Fruit fly (Drosophila melanogaster) whole organism, wandering third instar larva: ENCODE measurements around the gene CG9119.

Experiments used
- Abd-B ChIP-seq: fragments of >200 bp; optimal IDR thresholded peaks from 2 replicates; lab custom pipeline; 2017; ENCODE audit warnings: missing biosample characterization, missing genetic modification characterization
- CrebA ChIP-seq: fragments of 200-800 bp; sonication (Bioruptor generic); optimal IDR thresholded peaks from 2 replicates; lab custom pipeline; 2016; ENCODE audit warnings: missing biosample characterization, mild to moderate bottlenecking, missing genetic modification characterization, borderline replicate concordance
- Dfd ChIP-seq: fragments of >200 bp; optimal IDR thresholded peaks from 2 replicates; lab custom pipeline; 2017; ENCODE audit warnings: missing biosample characterization, missing genetic modification characterization
- Dif ChIP-seq: fragments of 200-275, 200-300 bp; sonication (Bioruptor generic); optimal IDR thresholded peaks from 2 replicates; lab custom pipeline; 2018; ENCODE audit warnings: missing biosample characterization, missing genetic modification characterization; ENCODE audit not compliant: partially characterized antibody
- GATAd ChIP-seq: sonication (Bioruptor generic); optimal IDR thresholded peaks from 2 replicates; lab custom pipeline; 2016; ENCODE audit warnings: missing biosample characterization, missing genetic modification characterization
- HLH106 ChIP-seq: fragments of 200-800 bp; optimal IDR thresholded peaks from 3 replicates; lab custom pipeline; 2019; ENCODE audit warnings: missing biosample characterization, mild to moderate bottlenecking, missing genetic modification characterization, moderate library complexity
- Hnf4 ChIP-seq: fragments of 200-800 bp; sonication (Bioruptor generic); optimal IDR thresholded peaks from 2 replicates; lab custom pipeline; 2016; ENCODE audit warnings: missing biosample characterization, mild to moderate bottlenecking, missing genetic modification characterization
- Hr78 ChIP-seq: fragments of >200 bp; optimal IDR thresholded peaks from 2 replicates; lab custom pipeline; 2017; ENCODE audit warnings: missing biosample characterization, missing genetic modification characterization
- Hr83 ChIP-seq: fragments of 200-300 bp; sonication (Bioruptor generic); optimal IDR thresholded peaks from 2 replicates; lab custom pipeline; 2016; ENCODE audit warnings: missing biosample characterization, mild to moderate bottlenecking, missing genetic modification characterization, moderate library complexity; ENCODE audit not compliant: poor library complexity, severe bottlenecking
- Mio ChIP-seq: sonication (Bioruptor generic); optimal IDR thresholded peaks from 2 replicates; lab custom pipeline; 2016; ENCODE audit warnings: missing biosample characterization, missing genetic modification characterization
- N ChIP-seq: fragments of >200 bp; optimal IDR thresholded peaks from 2 replicates; lab custom pipeline; 2018; ENCODE audit warnings: missing biosample characterization, missing external identifiers, missing genetic modification characterization
- OdsH ChIP-seq: fragments of 200-800 bp; sonication (Bioruptor generic); optimal IDR thresholded peaks from 2 replicates; lab custom pipeline; 2016; ENCODE audit warnings: missing biosample characterization, mild to moderate bottlenecking, missing genetic modification characterization
- Rel ChIP-seq, 2 experiments: fragments of 200-800 bp; sonication (Bioruptor generic) in 1 of 2; optimal IDR thresholded peaks; 2 replicates in 1 of 2; 3 replicates in 1 of 2; lab custom pipeline; 2016 to 2019; ENCODE audit warnings: mild to moderate bottlenecking in 2 of 2, missing biosample characterization in 2 of 2, missing genetic modification characterization in 2 of 2, moderate library complexity in 1 of 2
- Sp1 ChIP-seq: fragments of 200-800 bp; sonication (Bioruptor generic); optimal IDR thresholded peaks from 3 replicates; lab custom pipeline; 2019; ENCODE audit warnings: missing biosample characterization, mild to moderate bottlenecking, missing genetic modification characterization, moderate library complexity
- Vsx2 ChIP-seq: fragments of 200-300, 225-300 bp; sonication (Bioruptor generic); optimal IDR thresholded peaks from 2 replicates; lab custom pipeline; 2018; ENCODE audit warnings: missing biosample characterization, missing genetic modification characterization; ENCODE audit not compliant: partially characterized antibody
- brk ChIP-seq: fragments of 200-800 bp; sonication (Bioruptor generic); optimal IDR thresholded peaks from 2 replicates; lab custom pipeline; 2016; ENCODE audit warnings: missing biosample characterization, mild to moderate bottlenecking, missing genetic modification characterization
- dl ChIP-seq, 2 experiments: fragments of 175-275, 200-275 bp in 1 of 2; fragments of 200-275 bp in 1 of 2; sonication (Bioruptor generic); optimal IDR thresholded peaks; lab custom pipeline; 2018; ENCODE audit warnings: mild to moderate bottlenecking in 2 of 2, missing biosample characterization in 2 of 2, missing genetic modification characterization in 2 of 2, moderate library complexity in 2 of 2; ENCODE audit not compliant: partially characterized antibody in 2 of 2, insufficient read depth in 1 of 2
- dmrt93B ChIP-seq: fragments of 200-800 bp; sonication (Bioruptor generic); optimal IDR thresholded peaks from 2 replicates; lab custom pipeline; 2018; ENCODE audit warnings: missing biosample characterization, mild to moderate bottlenecking, missing genetic modification characterization
- dsf ChIP-seq: sonication (Bioruptor generic); optimal IDR thresholded peaks from 2 replicates; lab custom pipeline; 2016; ENCODE audit warnings: missing biosample characterization, missing genetic modification characterization, borderline replicate concordance
- ey ChIP-seq: fragments of 200-800 bp; sonication (Bioruptor generic); optimal IDR thresholded peaks from 2 replicates; lab custom pipeline; 2016; ENCODE audit warnings: missing biosample characterization, missing genetic modification characterization
- foxo ChIP-seq, 2 experiments: fragments of 200-800 bp; sonication (Bioruptor generic); optimal IDR thresholded peaks; 2 replicates in 1 of 2; 3 replicates in 1 of 2; lab custom pipeline; 2016 to 2017; ENCODE audit warnings: missing biosample characterization in 2 of 2, missing genetic modification characterization in 2 of 2
- fru ChIP-seq: fragments of 200-800 bp; sonication (Bioruptor generic); optimal IDR thresholded peaks from 3 replicates; lab custom pipeline; 2016; ENCODE audit warnings: missing biosample characterization, mild to moderate bottlenecking, missing genetic modification characterization
- jim ChIP-seq: fragments of 175-275, 200-325 bp; sonication (Bioruptor generic); optimal IDR thresholded peaks from 2 replicates; lab custom pipeline; 2016; ENCODE audit warnings: missing biosample characterization, mild to moderate bottlenecking, missing genetic modification characterization
- lola ChIP-seq: fragments of >200 bp; optimal IDR thresholded peaks from 2 replicates; lab custom pipeline; 2017; ENCODE audit warnings: missing biosample characterization, missing genetic modification characterization
- psq ChIP-seq: fragments of 200-800 bp; sonication (Bioruptor generic); optimal IDR thresholded peaks from 3 replicates; lab custom pipeline; 2017; ENCODE audit warnings: missing biosample characterization, mild to moderate bottlenecking, missing genetic modification characterization, moderate library complexity
- rgr ChIP-seq: fragments of 200-800 bp; sonication (Bioruptor generic); optimal IDR thresholded peaks from 3 replicates; lab custom pipeline; 2016; ENCODE audit warnings: missing biosample characterization, mild to moderate bottlenecking, missing genetic modification characterization
- sv ChIP-seq: fragments of 200-800 bp; sonication (Bioruptor generic); optimal IDR thresholded peaks from 3 replicates; lab custom pipeline; 2016; ENCODE audit warnings: missing biosample characterization, missing genetic modification characterization
- usp ChIP-seq: fragments of >200 bp; optimal IDR thresholded peaks from 2 replicates; lab custom pipeline; 2017; ENCODE audit warnings: missing biosample characterization, missing genetic modification characterization
- woc ChIP-seq: sonication (Bioruptor generic); optimal IDR thresholded peaks from 2 replicates; lab custom pipeline; 2016; ENCODE audit warnings: missing biosample characterization, mild to moderate bottlenecking, missing genetic modification characterization

Gene CG9119

DNA sequence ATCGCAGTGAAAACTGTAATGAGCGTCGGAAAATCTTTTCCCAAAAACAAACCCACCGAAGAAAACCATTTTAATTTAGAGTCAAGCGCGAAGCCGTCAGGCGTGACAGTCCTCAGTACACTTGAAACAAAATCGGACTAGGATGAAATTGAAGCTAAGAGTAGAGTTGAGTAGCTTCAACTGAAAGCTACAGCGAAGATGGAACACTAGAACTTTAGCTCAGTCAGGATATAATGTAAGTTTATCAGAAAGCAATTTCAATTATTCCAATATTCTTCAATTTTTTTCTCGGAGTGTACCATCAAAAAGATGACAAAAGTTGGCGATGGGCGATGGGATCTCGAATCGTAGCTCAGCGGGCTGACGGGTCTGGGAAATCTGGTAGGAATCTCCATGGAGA lies 11.9 kb upstream of the CG9119 start:
- TF ChIP-seq psq (GFP tag; lab: Kevin White, UChicago) (no peak), rgr (GFP tag; lab: Kevin White, UChicago) (no peak), Rel (GFP tag; optimal IDR thresholded peaks at IDR 0.05; lab: Kevin White, UChicago) (no peak), Rel (tag; optimal IDR thresholded peaks at IDR 0.05; lab: Kevin White, UChicago) (no peak), dl (GFP tag; optimal IDR thresholded peaks at IDR 0.05; lab: Kevin White, UChicago; ENCODE audit: insufficient read depth in 1 of 2, partially characterized antibody in 2 of 2) (no peak), Hnf4 (GFP tag; lab: Kevin White, UChicago) (no peak), Dif (GFP tag; lab: Kevin White, UChicago) (no peak), Vsx2 (GFP tag; lab: Kevin White, UChicago) (no peak), Hr83 (GFP tag; lab: Kevin White, UChicago) (no peak), fru (GFP tag; lab: Kevin White, UChicago) (no peak), GATAd (GFP tag; lab: Kevin White, UChicago) (no peak), CrebA (GFP tag; lab: Kevin White, UChicago) (no peak), usp (GFP tag; lab: Kevin White, UChicago) (no peak), Hr78 (GFP tag; lab: Kevin White, UChicago) (no peak), sv (GFP tag; lab: Kevin White, UChicago) (no peak), foxo (GFP tag; optimal IDR thresholded peaks at IDR 0.05; lab: Kevin White, UChicago) (no peak), dmrt93B (no peak), jim (GFP tag; lab: Kevin White, UChicago) (no peak), woc (GFP tag; lab: Kevin White, UChicago) (no peak)
- TF ChIP-seq, all 38 proteins: peak for 0

DNA sequence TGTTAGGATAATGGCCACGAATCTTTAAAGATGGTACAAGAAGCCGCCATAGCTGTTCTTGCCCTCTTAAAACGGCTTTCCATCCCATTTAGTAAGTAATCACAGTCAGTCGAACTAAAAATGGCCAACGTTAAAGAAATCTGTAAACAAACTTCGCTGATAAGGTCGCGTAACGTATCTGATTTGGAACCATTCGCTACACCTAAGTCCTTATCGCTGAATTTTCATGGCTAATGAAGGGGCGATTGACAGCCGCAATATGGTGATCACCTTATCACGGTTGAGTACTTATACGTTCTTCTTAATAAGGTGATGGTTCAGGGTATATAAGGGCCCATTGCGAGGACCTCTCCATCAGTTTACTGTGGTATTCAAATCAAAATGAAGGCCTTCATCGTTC lies 8.0 kb upstream of the CG9119 start, which contains the start of gene LysE:
Gene LysE, plus strand, starts transcription at position 257 of the 400 bp plus-strand sequence.
- TF ChIP-seq sv (GFP tag; lab: Kevin White, UChicago), result no peak
- TF ChIP-seq brk, result no peak
- no peak for TF ChIP-seq Abd-B (GFP tag; lab: Kevin White, UChicago)
- no peak for TF ChIP-seq ey (GFP tag; lab: Kevin White, UChicago)
- TF ChIP-seq, all 38 proteins: peak for 0

DNA sequence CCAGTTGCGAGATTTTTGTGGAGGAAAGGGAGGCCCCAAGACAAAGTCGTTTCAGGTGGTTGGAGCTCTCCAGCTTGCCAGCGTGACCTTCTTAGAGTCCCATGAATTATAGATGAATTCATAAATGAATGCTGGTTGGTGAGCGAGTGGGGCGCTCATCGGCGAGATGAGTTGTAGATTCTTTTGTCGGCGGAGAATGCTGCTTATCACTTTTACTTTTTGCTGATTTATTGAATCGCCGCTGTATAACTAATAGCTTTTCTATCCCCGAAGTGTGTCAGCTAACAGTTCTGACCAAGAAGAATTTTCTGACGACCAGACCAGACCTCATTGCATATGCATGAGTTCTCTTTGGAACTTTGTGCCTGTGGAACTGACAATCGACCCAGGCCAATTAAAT lies 7.5 kb upstream of the CG9119 start:
- TF ChIP-seq Dif (GFP tag; lab: Kevin White, UChicago), result no peak
- TF ChIP-seq ey (GFP tag; lab: Kevin White, UChicago), result no peak
- TF ChIP-seq Abd-B (GFP tag; lab: Kevin White, UChicago), result no peak
- TF ChIP-seq, all 38 proteins: peak for 0

DNA sequence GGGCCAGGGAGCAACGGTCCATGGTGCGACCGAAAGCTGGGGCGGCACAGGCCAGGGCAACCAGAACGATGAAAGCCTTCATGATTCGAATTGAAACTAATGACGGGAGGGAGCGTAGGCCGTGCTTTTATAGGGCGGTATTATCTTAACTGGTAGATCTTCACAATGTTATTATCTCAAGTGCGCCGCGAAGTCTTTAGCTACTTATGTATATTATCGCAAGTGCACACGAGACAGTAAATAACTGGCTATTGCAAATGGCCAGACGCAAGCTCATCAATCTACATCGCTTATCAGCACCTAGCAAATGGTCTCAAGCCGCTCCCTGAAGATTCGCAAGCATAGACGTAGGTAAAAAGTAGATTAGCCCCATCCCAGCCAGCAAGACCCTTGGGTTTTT lies 6.5 kb upstream of the CG9119 start, which contains the start of gene LysD:
Gene LysD, minus strand, starts transcription at position 101 of the 400 bp plus-strand sequence.
- TF ChIP-seq rgr (GFP tag; lab: Kevin White, UChicago), result no peak
- TF ChIP-seq N (GFP tag; lab: Kevin White, UChicago), result no peak
- no peak for TF ChIP-seq CrebA (GFP tag; lab: Kevin White, UChicago)
- no peak for TF ChIP-seq Mio (GFP tag; lab: Kevin White, UChicago)
- no peak for TF ChIP-seq OdsH
- no peak for TF ChIP-seq Rel (GFP tag; optimal IDR thresholded peaks at IDR 0.05; lab: Kevin White, UChicago)
- TF ChIP-seq Rel (tag; optimal IDR thresholded peaks at IDR 0.05; lab: Kevin White, UChicago), result no peak
- no peak for TF ChIP-seq Sp1
- TF ChIP-seq lola (GFP tag; lab: Kevin White, UChicago), result no peak
- no peak for TF ChIP-seq usp (GFP tag; lab: Kevin White, UChicago)
- TF ChIP-seq Hr83 (GFP tag; lab: Kevin White, UChicago), result no peak
- no peak for TF ChIP-seq dmrt93B
- TF ChIP-seq brk, result no peak
- TF ChIP-seq Dif (GFP tag; lab: Kevin White, UChicago), result no peak
- TF ChIP-seq sv (GFP tag; lab: Kevin White, UChicago), result no peak
- TF ChIP-seq woc (GFP tag; lab: Kevin White, UChicago), result no peak
- TF ChIP-seq HLH106, result no peak
- TF ChIP-seq Dfd (GFP tag; lab: Kevin White, UChicago), result no peak
- no peak for TF ChIP-seq Hnf4 (GFP tag; lab: Kevin White, UChicago)
- no peak for TF ChIP-seq dsf (GFP tag; lab: Kevin White, UChicago)
